Worm (Caenorhabditis elegans) whole organism, late embryonic: ENCODE results near the gene C12D5.5.

ENCODE experiments used
- ceh-30 ChIP-seq: fragments of 150-350 bp; optimal IDR thresholded peaks from 2 replicates; lab custom pipeline; 2014; ENCODE audit warnings: missing biosample characterization, missing genetic modification characterization
- ceh-48 ChIP-seq: sonication (generic microtip); optimal IDR thresholded peaks from 2 replicates; lab custom pipeline; 2016; ENCODE audit warnings: missing genetic modification characterization, inconsistent platforms, missing compliant biosample characterization
- fkh-6 ChIP-seq: sonication (generic microtip); optimal IDR thresholded peaks from 2 replicates; lab custom pipeline; 2016; ENCODE audit warnings: missing genetic modification characterization, missing compliant biosample characterization
- madf-2 ChIP-seq: sonication (generic microtip); optimal IDR thresholded peaks from 2 replicates; lab custom pipeline; 2017; ENCODE audit warnings: missing genetic modification characterization, missing compliant biosample characterization
- nhr-11 ChIP-seq: fragments of 150-350 bp; optimal IDR thresholded peaks from 2 replicates; lab custom pipeline; 2014; ENCODE audit warnings: missing biosample characterization, missing genetic modification characterization
- sox-4 ChIP-seq: sonication (generic microtip); optimal IDR thresholded peaks from 2 replicates; lab custom pipeline; 2017; ENCODE audit warnings: mild to moderate bottlenecking, missing genetic modification characterization, inconsistent platforms, missing compliant biosample characterization
- ttx-3 ChIP-seq: sonication (generic microtip); optimal IDR thresholded peaks from 2 replicates; lab custom pipeline; 2016; ENCODE audit warnings: missing genetic modification reagents, missing genetic modification characterization, missing compliant biosample characterization
- unc-55 ChIP-seq: sonication (generic microtip); optimal IDR thresholded peaks from 2 replicates; lab custom pipeline; 2017; ENCODE audit warnings: missing biosample characterization, missing genetic modification reagents, missing genetic modification characterization

DNA sequence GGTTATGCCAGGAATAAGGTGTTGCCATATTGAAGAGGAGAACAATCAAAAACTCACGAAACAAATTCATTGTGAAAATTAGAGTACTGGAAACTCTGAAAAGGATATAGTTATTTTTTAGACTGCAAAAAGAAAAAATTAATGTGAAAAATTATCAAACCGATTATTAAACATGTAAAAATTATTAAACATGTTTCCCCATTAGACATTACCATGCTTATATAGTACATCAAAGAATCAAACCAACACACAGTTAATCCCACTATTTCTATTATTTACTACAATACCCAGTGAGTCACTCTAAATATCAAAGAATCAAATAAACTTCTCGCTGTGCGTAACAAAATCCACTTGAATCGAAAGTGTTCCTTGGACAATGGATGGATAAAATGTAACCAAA lies 45.0 kb downstream of the C12D5.5 start, which contains the start of gene ZK105.13:
- TF ChIP-seq sox-4 (tag; lab: Kevin White, UChicago) (no peak), ceh-48 (tag; lab: Kevin White, UChicago) (no peak), nhr-11 (tag; lab: Kevin White, UChicago) (no peak), unc-55 (GFP tag; lab: Kevin White, UChicago) (no peak), ceh-30 (no peak), ttx-3 (tag; lab: Kevin White, UChicago) (no peak), madf-2 (no peak), fkh-6 (no peak)
